Worm (Caenorhabditis elegans) whole organism, early embryonic: Measurements from ENCODE around the gene sra-32.

ENCODE experiments used
- B0310.2 ChIP-seq: sonication (generic microtip); optimal IDR thresholded peaks from 2 replicates; lab custom pipeline; 2016; ENCODE audit warnings: mild to moderate bottlenecking, missing genetic modification characterization, missing compliant biosample characterization
- F13C5.2 ChIP-seq: sonication (generic microtip); optimal IDR thresholded peaks from 2 replicates; lab custom pipeline; 2017; ENCODE audit warnings: mild to moderate bottlenecking, missing genetic modification characterization, inconsistent platforms, missing compliant biosample characterization
- aly-1 ChIP-seq: sonication (generic microtip); optimal IDR thresholded peaks from 2 replicates; lab custom pipeline; 2016; ENCODE audit warnings: missing genetic modification characterization, missing compliant biosample characterization
- ama-1 ChIP-seq: fragments of 150-350 bp; optimal IDR thresholded peaks from 2 replicates; lab custom pipeline; 2014
- ceh-13 ChIP-seq: fragments of 200-800 bp; sonication (Bioruptor generic); optimal IDR thresholded peaks from 2 replicates; lab custom pipeline; 2018; ENCODE audit warnings: mild to moderate bottlenecking, missing genetic modification characterization, missing compliant biosample characterization
- ceh-36 ChIP-seq: sonication (generic microtip); optimal IDR thresholded peaks from 2 replicates; lab custom pipeline; 2016; ENCODE audit warnings: missing genetic modification characterization, inconsistent platforms, missing compliant biosample characterization
- ets-7 ChIP-seq: sonication (generic microtip); optimal IDR thresholded peaks from 2 replicates; lab custom pipeline; 2016; ENCODE audit warnings: missing genotype, missing genetic modification characterization, missing compliant biosample characterization
- flt-1 ChIP-seq: fragments of 200-800 bp; sonication (Bioruptor generic); IDR thresholded peaks from 2 replicates; pipeline ENCODE4 v1.3.6; 2022; ENCODE audit warnings: missing genetic modification characterization, missing compliant biosample characterization
- hmbx-1 ChIP-seq: sonication (generic microtip); optimal IDR thresholded peaks from 2 replicates; lab custom pipeline; 2016; ENCODE audit warnings: mild to moderate bottlenecking, missing genetic modification characterization, missing compliant biosample characterization
- hmg-4 ChIP-seq: fragments of 200-800 bp; sonication (Bioruptor generic); optimal IDR thresholded peaks from 2 replicates; lab custom pipeline; 2018; ENCODE audit warnings: mild to moderate bottlenecking, missing genetic modification characterization, missing compliant biosample characterization
- hnd-1 ChIP-seq: sonication (generic microtip); optimal IDR thresholded peaks from 2 replicates; lab custom pipeline; 2016; ENCODE audit warnings: missing genetic modification characterization, missing compliant biosample characterization
- pes-1 ChIP-seq: fragments of 200-800 bp; sonication (Bioruptor generic); IDR thresholded peaks from 2 replicates; pipeline ENCODE4 v1.3.6; 2022; ENCODE audit warnings: missing genetic modification reagents, missing genetic modification characterization, missing compliant biosample characterization
- scrt-1 ChIP-seq: fragments of 200-800 bp; sonication (Bioruptor generic); IDR thresholded peaks from 2 replicates; pipeline ENCODE4 v1.3.6; 2022; ENCODE audit warnings: missing genetic modification characterization, missing compliant biosample characterization
- sea-1 ChIP-seq: fragments of 200-800 bp; sonication (Bioruptor generic); conservative IDR thresholded peaks from 2 replicates; pipeline ENCODE4 v1.3.6; 2022; ENCODE audit warnings: missing genetic modification characterization, missing compliant biosample characterization
- tbx-11 ChIP-seq: fragments of 200-800 bp; sonication (Bioruptor generic); IDR thresholded peaks from 2 replicates; pipeline ENCODE4 v1.3.6; 2022; ENCODE audit warnings: missing genetic modification characterization, missing compliant biosample characterization
- tbx-37 ChIP-seq: fragments of 200-800 bp; sonication (Bioruptor generic); conservative IDR thresholded peaks from 2 replicates; pipeline ENCODE4 v1.3.6; 2022; ENCODE audit warnings: missing genetic modification reagents, missing genetic modification characterization, missing compliant biosample characterization
- tra-4 ChIP-seq: sonication (generic microtip); optimal IDR thresholded peaks from 2 replicates; lab custom pipeline; 2017; ENCODE audit warnings: missing genetic modification characterization, missing compliant biosample characterization

The sra-32 gene

ce11 chrII:4560068-4560467 is 28.3 kb upstream of the sra-32 start, which contains the start of gene M03A1.8:
M03A1.8 (plus strand) TSS chrII:4560336.
- TF ChIP-seq F13C5.2 (tag; lab: Kevin White, UChicago), result no peak
- TF ChIP-seq aly-1 (tag; lab: Kevin White, UChicago), result no peak
- TF ChIP-seq hmbx-1 (tag; lab: Kevin White, UChicago), result no peak
- TF ChIP-seq scrt-1 (GFP tag; lab: Robert Waterston, UW), result no peak
- TF ChIP-seq tra-4 (tag; lab: Kevin White, UChicago), result no peak
- TF ChIP-seq hnd-1, result no peak
- no peak for TF ChIP-seq tbx-37 (GFP tag; lab: Robert Waterston, UW)
- no peak for TF ChIP-seq flt-1 (GFP tag; lab: Robert Waterston, UW)
- no peak for TF ChIP-seq ets-7 (tag; lab: Kevin White, UChicago)
- no peak for TF ChIP-seq ceh-36 (tag; lab: Kevin White, UChicago)
- TF ChIP-seq hmg-4 (GFP tag; lab: Kevin White, UChicago), result no peak
- no peak for TF ChIP-seq ama-1 (lab: Kevin White, UChicago)
- no peak for TF ChIP-seq sea-1 (GFP tag; lab: Robert Waterston, UW)
- TF ChIP-seq pes-1 (GFP tag; lab: Robert Waterston, UW), result no peak
- no peak for TF ChIP-seq B0310.2 (tag; lab: Kevin White, UChicago)
- TF ChIP-seq tbx-11, result no peak
- no peak for TF ChIP-seq ceh-13 (GFP tag; lab: Kevin White, UChicago)

DNA sequence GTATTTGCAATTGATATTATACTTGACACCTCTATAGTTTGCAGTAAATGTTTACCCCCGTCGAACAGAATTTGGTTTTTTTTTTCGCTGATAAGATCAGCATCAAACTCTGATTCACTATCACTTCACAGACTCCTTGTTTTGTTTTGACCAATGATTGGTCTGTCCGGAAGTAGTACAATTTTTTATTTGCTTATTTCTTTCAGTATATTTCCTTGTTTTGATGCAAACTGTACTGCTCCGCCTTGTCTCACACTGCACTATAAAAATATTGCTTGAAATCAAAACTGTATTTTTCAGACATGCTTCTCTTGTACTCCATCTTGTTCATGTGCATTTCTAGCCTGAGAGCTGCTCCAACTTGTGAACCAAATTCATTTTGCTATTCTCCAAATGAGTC is 25.7 kb upstream of the sra-32 start, which contains the start of gene M03A1.3:
M03A1.3 (plus strand) TSS at position 301 of the 400 bp plus-strand sequence.
- TF ChIP-seq flt-1 (GFP tag; lab: Robert Waterston, UW), result no peak
- TF ChIP-seq hnd-1, result no peak
- TF ChIP-seq hmg-4 (GFP tag; lab: Kevin White, UChicago), result no peak
- no peak for TF ChIP-seq pes-1 (GFP tag; lab: Robert Waterston, UW)
- TF ChIP-seq tra-4 (tag; lab: Kevin White, UChicago), result no peak
- TF ChIP-seq ceh-36 (tag; lab: Kevin White, UChicago), result no peak
- TF ChIP-seq hmbx-1 (tag; lab: Kevin White, UChicago), result no peak
- no peak for TF ChIP-seq F13C5.2 (tag; lab: Kevin White, UChicago)
- TF ChIP-seq aly-1 (tag; lab: Kevin White, UChicago), result no peak
- TF ChIP-seq tbx-37 (GFP tag; lab: Robert Waterston, UW), result no peak
- TF ChIP-seq ets-7 (tag; lab: Kevin White, UChicago), result no peak

DNA sequence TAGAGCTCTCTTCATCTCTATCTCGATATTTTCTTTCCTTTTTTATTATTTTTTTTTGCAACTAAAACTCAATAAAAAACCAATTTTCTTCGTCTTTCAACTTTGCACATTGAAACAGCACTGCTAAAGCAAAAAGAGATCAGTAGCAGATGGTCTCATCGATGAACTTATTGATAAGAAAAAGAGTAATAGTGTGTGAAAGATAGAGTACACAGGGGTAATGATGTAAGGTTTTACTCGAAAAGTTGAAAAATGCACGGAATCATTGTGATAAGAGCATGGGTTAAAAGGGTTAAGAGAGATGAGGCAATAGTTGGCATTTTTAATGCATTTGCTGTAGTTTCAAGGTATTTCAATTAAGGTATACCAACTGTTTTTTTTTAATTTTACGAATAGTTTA is 20.3 kb upstream of the sra-32 start:
- TF ChIP-seq tbx-37 (GFP tag; lab: Robert Waterston, UW) (no peak), tbx-11 (no peak), B0310.2 (tag; lab: Kevin White, UChicago) (no peak), sea-1 (GFP tag; lab: Robert Waterston, UW) (no peak), hnd-1 (no peak), ceh-36 (tag; lab: Kevin White, UChicago) (no peak), tra-4 (tag; lab: Kevin White, UChicago) (no peak), scrt-1 (GFP tag; lab: Robert Waterston, UW) (no peak), ceh-13 (GFP tag; lab: Kevin White, UChicago) (no peak), ama-1 (lab: Kevin White, UChicago) (no peak), F13C5.2 (tag; lab: Kevin White, UChicago) (no peak), aly-1 (tag; lab: Kevin White, UChicago) (no peak), flt-1 (GFP tag; lab: Robert Waterston, UW) (no peak), hmg-4 (GFP tag; lab: Kevin White, UChicago) (no peak), hmbx-1 (tag; lab: Kevin White, UChicago) (no peak), ets-7 (tag; lab: Kevin White, UChicago) (no peak), pes-1 (GFP tag; lab: Robert Waterston, UW) (no peak)

DNA sequence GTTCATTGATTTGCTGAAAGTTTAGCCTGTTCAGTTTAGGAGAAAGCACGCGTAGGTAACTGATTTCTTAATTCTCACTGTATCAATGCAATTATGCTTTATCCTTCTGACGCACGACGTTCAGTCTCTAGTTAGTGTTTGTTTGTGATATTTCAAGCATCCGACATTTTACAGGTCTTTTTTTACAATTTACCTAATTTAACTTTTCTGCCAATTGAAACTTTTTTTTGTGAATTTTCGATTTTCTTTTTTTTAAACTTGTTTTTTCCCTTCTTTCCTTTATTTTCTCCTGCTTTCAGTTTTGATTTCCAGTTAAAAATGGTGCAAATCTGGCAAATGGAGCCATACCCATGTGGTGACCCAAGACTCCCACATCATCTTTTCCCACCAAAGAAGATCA is 19.0 kb upstream of the sra-32 start, which contains the start of gene K07E1.1:
K07E1.1 (plus strand) TSS at position 301 of the 400 bp plus-strand sequence.
- TF ChIP-seq tra-4 (tag; lab: Kevin White, UChicago) (no peak), scrt-1 (GFP tag; lab: Robert Waterston, UW) (no peak), hnd-1 (no peak)

DNA sequence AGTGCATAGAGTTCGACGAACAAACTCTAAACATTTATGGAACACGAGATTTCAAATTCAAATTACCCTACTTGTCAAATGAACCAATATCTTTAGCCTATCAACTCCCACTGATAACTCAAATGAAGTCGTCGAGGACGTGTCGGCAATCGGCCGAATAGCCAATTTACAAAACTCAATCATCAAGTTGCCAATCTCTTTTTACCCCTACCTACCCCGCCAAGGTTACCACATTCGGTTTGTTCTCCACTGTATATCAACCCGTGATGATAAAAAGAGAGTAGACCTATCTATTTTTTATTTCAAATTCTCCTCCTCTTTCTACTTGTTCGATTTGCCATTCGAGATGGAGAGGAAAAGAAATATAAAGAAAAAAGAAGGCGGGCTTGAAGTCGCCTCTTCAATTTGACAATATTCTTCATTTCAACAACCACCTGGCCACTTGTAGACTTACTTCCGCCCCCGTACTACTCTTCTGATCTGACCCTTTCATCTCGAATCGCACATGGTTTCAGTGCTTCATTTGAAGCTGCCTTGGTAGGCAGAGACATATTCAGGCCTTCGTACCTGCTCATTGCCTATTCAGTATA is 18.3 kb upstream of the sra-32 start:
- TF ChIP-seq B0310.2 (tag; lab: Kevin White, UChicago), result no peak
- no peak for TF ChIP-seq flt-1 (GFP tag; lab: Robert Waterston, UW)
- no peak for TF ChIP-seq ceh-36 (tag; lab: Kevin White, UChicago)
- no peak for TF ChIP-seq hnd-1
- TF ChIP-seq sea-1 (GFP tag; lab: Robert Waterston, UW), result no peak

DNA sequence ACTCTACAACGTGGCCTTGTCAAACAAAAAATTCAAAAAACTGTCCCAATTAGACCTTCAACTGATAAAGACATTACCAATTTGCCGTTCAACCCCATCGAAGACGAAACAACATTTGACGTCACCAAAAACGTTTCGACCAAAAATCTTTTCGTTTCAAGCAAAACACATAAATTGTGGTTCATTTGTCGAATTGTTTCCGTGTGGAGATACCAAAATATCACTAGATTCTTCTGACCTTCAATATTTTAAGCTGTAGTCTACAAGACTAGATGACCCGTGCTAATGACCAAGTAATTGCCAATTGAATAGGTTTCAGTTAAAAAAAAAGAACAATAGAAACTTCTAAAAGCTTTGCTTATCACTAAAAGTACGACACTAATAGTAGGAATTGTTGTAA is 16.6 kb upstream of the sra-32 start:
- TF ChIP-seq sea-1 (GFP tag; lab: Robert Waterston, UW) (no peak), flt-1 (GFP tag; lab: Robert Waterston, UW) (no peak), ceh-36 (tag; lab: Kevin White, UChicago) (no peak), ama-1 (lab: Kevin White, UChicago) (no peak), pes-1 (GFP tag; lab: Robert Waterston, UW) (no peak)

DNA sequence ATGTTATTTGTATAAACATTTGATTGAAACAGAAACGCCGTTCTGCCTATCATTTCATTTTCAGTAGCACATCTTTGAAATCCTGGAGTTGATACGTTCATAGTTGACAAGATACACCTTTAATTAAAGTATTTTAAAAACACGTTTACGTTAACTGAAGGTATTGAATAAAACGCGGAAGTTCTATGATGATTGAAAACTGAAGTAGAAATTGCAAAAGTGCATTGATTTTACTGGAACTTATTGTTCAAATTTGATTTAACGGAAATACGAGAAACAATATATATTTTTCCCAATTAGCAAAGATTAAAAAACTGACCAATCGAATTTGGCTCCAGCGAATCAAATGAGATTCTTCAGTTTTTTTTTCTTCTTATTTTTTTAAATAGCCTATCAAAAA is 11.8 kb upstream of the sra-32 start, which contains the start of gene sra-34:
sra-34 (minus strand) TSS at position 101 of the 400 bp plus-strand sequence.
- TF ChIP-seq ceh-13 (GFP tag; lab: Kevin White, UChicago) (no peak), hnd-1 (no peak), sea-1 (GFP tag; lab: Robert Waterston, UW) (no peak), tra-4 (tag; lab: Kevin White, UChicago) (no peak), pes-1 (GFP tag; lab: Robert Waterston, UW) (no peak), tbx-11 (no peak), scrt-1 (GFP tag; lab: Robert Waterston, UW) (no peak), hmg-4 (GFP tag; lab: Kevin White, UChicago) (no peak), flt-1 (GFP tag; lab: Robert Waterston, UW) (no peak), hmbx-1 (tag; lab: Kevin White, UChicago) (no peak), ets-7 (tag; lab: Kevin White, UChicago) (no peak), ceh-36 (tag; lab: Kevin White, UChicago) (no peak), B0310.2 (tag; lab: Kevin White, UChicago) (no peak), ama-1 (lab: Kevin White, UChicago) (no peak), F13C5.2 (tag; lab: Kevin White, UChicago) (no peak), aly-1 (tag; lab: Kevin White, UChicago) (no peak), tbx-37 (GFP tag; lab: Robert Waterston, UW) (no peak)
